Worm (Caenorhabditis elegans) whole organism, late embryonic: ENCODE data around the gene ceh-41.

Experiments used
- K02D7.2 ChIP-seq: sonication (generic microtip); optimal IDR thresholded peaks from 2 replicates; lab custom pipeline; 2017; ENCODE audit warnings: mild to moderate bottlenecking, missing genetic modification characterization, missing compliant biosample characterization
- K09A11.1 ChIP-seq: sonication (generic microtip); optimal IDR thresholded peaks from 2 replicates; lab custom pipeline; 2017; ENCODE audit warnings: antibody characterized with exemption, mild to moderate bottlenecking, missing genetic modification characterization, missing compliant biosample characterization; ENCODE audit not compliant: insufficient read depth
- T23F11.4 ChIP-seq: fragments of 200-800 bp; sonication (Bioruptor generic); optimal IDR thresholded peaks from 2 replicates; lab custom pipeline; 2018; ENCODE audit warnings: mild to moderate bottlenecking, missing genetic modification characterization, missing compliant biosample characterization
- ceh-14 ChIP-seq: sonication (generic microtip); optimal IDR thresholded peaks from 2 replicates; lab custom pipeline; 2016; ENCODE audit warnings: missing genotype, missing genetic modification characterization, missing compliant biosample characterization
- ceh-18 ChIP-seq: sonication (generic microtip); optimal IDR thresholded peaks from 2 replicates; lab custom pipeline; 2016; ENCODE audit warnings: missing genetic modification characterization, missing compliant biosample characterization
- ceh-2 ChIP-seq: sonication (generic microtip); optimal IDR thresholded peaks from 2 replicates; lab custom pipeline; 2016; ENCODE audit warnings: missing genotype, missing genetic modification characterization, missing compliant biosample characterization
- ceh-30 ChIP-seq: fragments of 150-350 bp; optimal IDR thresholded peaks from 2 replicates; lab custom pipeline; 2014; ENCODE audit warnings: missing biosample characterization, missing genetic modification characterization
- ceh-31 ChIP-seq: sonication (generic microtip); optimal IDR thresholded peaks from 2 replicates; lab custom pipeline; 2016; ENCODE audit warnings: missing genetic modification characterization, missing compliant biosample characterization
- ceh-34 ChIP-seq: sonication (generic microtip); optimal IDR thresholded peaks from 2 replicates; lab custom pipeline; 2016; ENCODE audit warnings: mild to moderate bottlenecking, missing genetic modification characterization, missing compliant biosample characterization
- ceh-9 ChIP-seq: sonication (generic microtip); optimal IDR thresholded peaks from 2 replicates; lab custom pipeline; 2016; ENCODE audit warnings: mild to moderate bottlenecking, missing genetic modification characterization, inconsistent platforms, missing compliant biosample characterization
- dmd-4 ChIP-seq: sonication (generic microtip); optimal IDR thresholded peaks from 2 replicates; lab custom pipeline; 2016; ENCODE audit warnings: borderline replicate concordance, missing genetic modification characterization, missing compliant biosample characterization
- elt-4 ChIP-seq: sonication (generic microtip); optimal IDR thresholded peaks from 2 replicates; lab custom pipeline; 2016; ENCODE audit warnings: missing genetic modification characterization, missing compliant biosample characterization
- ets-4 ChIP-seq: sonication (generic microtip); optimal IDR thresholded peaks from 2 replicates; lab custom pipeline; 2016; ENCODE audit warnings: missing genetic modification characterization, missing compliant biosample characterization
- fax-1 ChIP-seq: sonication (generic microtip); optimal IDR thresholded peaks from 2 replicates; lab custom pipeline; 2016; ENCODE audit warnings: missing genotype, missing genetic modification characterization, missing compliant biosample characterization
- fkh-6 ChIP-seq: sonication (generic microtip); optimal IDR thresholded peaks from 2 replicates; lab custom pipeline; 2016; ENCODE audit warnings: missing genetic modification characterization, missing compliant biosample characterization
- hlh-13 ChIP-seq: fragments of 200-800 bp; sonication (Bioruptor generic); optimal IDR thresholded peaks from 2 replicates; lab custom pipeline; 2018; ENCODE audit warnings: mild to moderate bottlenecking, missing genetic modification characterization, missing compliant biosample characterization
- hlh-15 ChIP-seq: sonication (generic microtip); optimal IDR thresholded peaks from 2 replicates; lab custom pipeline; 2016; ENCODE audit warnings: missing genetic modification characterization, missing compliant biosample characterization
- hlh-6 ChIP-seq: sonication (generic microtip); optimal IDR thresholded peaks from 2 replicates; lab custom pipeline; 2016; ENCODE audit warnings: missing genotype, missing genetic modification characterization, missing compliant biosample characterization
- hlh-8 ChIP-seq: sonication (generic microtip); optimal IDR thresholded peaks from 2 replicates; lab custom pipeline; 2016; ENCODE audit warnings: missing genotype, missing genetic modification characterization, missing compliant biosample characterization
- lim-6 ChIP-seq: sonication (generic microtip); optimal IDR thresholded peaks from 2 replicates; lab custom pipeline; 2016; ENCODE audit warnings: missing genetic modification characterization, missing compliant biosample characterization
- mec-3 ChIP-seq: sonication (generic microtip); optimal IDR thresholded peaks from 2 replicates; lab custom pipeline; 2016; ENCODE audit warnings: borderline replicate concordance, missing genetic modification characterization, missing compliant biosample characterization
- nhr-232 ChIP-seq: sonication (generic microtip); optimal IDR thresholded peaks from 2 replicates; lab custom pipeline; 2016; ENCODE audit warnings: missing genetic modification characterization, missing compliant biosample characterization
- odd-2 ChIP-seq: sonication (generic microtip); optimal IDR thresholded peaks from 2 replicates; lab custom pipeline; 2017; ENCODE audit warnings: antibody characterized with exemption, mild to moderate bottlenecking, missing genetic modification characterization, missing compliant biosample characterization
- pag-3 ChIP-seq: sonication (generic microtip); optimal IDR thresholded peaks from 2 replicates; lab custom pipeline; 2016; ENCODE audit warnings: missing compliant biosample characterization, missing genetic modification characterization, borderline replicate concordance
- pat-9 ChIP-seq: fragments of 200-800 bp; sonication (Bioruptor generic); optimal IDR thresholded peaks from 2 replicates; lab custom pipeline; 2018; ENCODE audit warnings: mild to moderate bottlenecking, missing genetic modification characterization, moderate library complexity, missing compliant biosample characterization
- pha-2 ChIP-seq: sonication (generic microtip); optimal IDR thresholded peaks from 2 replicates; lab custom pipeline; 2017; ENCODE audit warnings: mild to moderate bottlenecking, missing genetic modification characterization, missing compliant biosample characterization
- pha-4 ChIP-seq: fragments of 150-350 bp; optimal IDR thresholded peaks from 2 replicates; lab custom pipeline; 2018; ENCODE audit warnings: missing biosample characterization, missing genetic modification reagents, missing genetic modification characterization
- pros-1 ChIP-seq: fragments of 150-350 bp; optimal IDR thresholded peaks from 2 replicates; lab custom pipeline; 2014; ENCODE audit warnings: missing biosample characterization, missing genetic modification reagents, missing genetic modification characterization
- ref-2 ChIP-seq: sonication (generic microtip); optimal IDR thresholded peaks from 2 replicates; lab custom pipeline; 2016; ENCODE audit warnings: missing genetic modification characterization, missing compliant biosample characterization
- rnt-1 ChIP-seq: sonication (generic microtip); optimal IDR thresholded peaks from 2 replicates; lab custom pipeline; 2016; ENCODE audit warnings: missing genetic modification characterization, missing compliant biosample characterization
- sox-2 ChIP-seq: fragments of 200-800 bp; sonication (Bioruptor generic); IDR thresholded peaks from 2 replicates; pipeline ENCODE4 v1.3.6; 2022; ENCODE audit warnings: missing genetic modification reagents, missing genetic modification characterization, missing compliant biosample characterization
- sox-4 ChIP-seq: sonication (generic microtip); optimal IDR thresholded peaks from 2 replicates; lab custom pipeline; 2017; ENCODE audit warnings: mild to moderate bottlenecking, missing genetic modification characterization, inconsistent platforms, missing compliant biosample characterization
- syd-9 ChIP-seq: sonication (generic microtip); optimal IDR thresholded peaks from 2 replicates; lab custom pipeline; 2016; ENCODE audit warnings: mild to moderate bottlenecking, missing genetic modification characterization, moderate library complexity, missing compliant biosample characterization
- tbx-7 ChIP-seq: sonication (generic microtip); optimal IDR thresholded peaks from 2 replicates; lab custom pipeline; 2016; ENCODE audit warnings: missing genotype, missing genetic modification characterization, missing compliant biosample characterization
- ttx-3 ChIP-seq: sonication (generic microtip); optimal IDR thresholded peaks from 2 replicates; lab custom pipeline; 2016; ENCODE audit warnings: missing genetic modification reagents, missing genetic modification characterization, missing compliant biosample characterization
- unc-3 ChIP-seq, 2 experiments: fragments of 200-800 bp in 1 of 2; sonication (Bioruptor generic) in 1 of 2; sonication (generic microtip) in 1 of 2; conservative IDR thresholded peaks in 1 of 2; optimal IDR thresholded peaks in 1 of 2; 2 replicates each; pipeline versions ENCODE4 v1.3.6 to Lab custom; 2016 to 2022; ENCODE audit warnings: missing compliant biosample characterization in 2 of 2, missing genetic modification characterization in 2 of 2, missing genetic modification reagents in 1 of 2
- unc-42 ChIP-seq: sonication (generic microtip); optimal IDR thresholded peaks from 2 replicates; lab custom pipeline; 2016; ENCODE audit warnings: missing genotype, missing genetic modification characterization, missing compliant biosample characterization
- unc-86 ChIP-seq: sonication (generic microtip); optimal IDR thresholded peaks from 2 replicates; lab custom pipeline; 2016; ENCODE audit warnings: missing genetic modification characterization, missing compliant biosample characterization
- zip-5 ChIP-seq: sonication (generic microtip); optimal IDR thresholded peaks from 2 replicates; lab custom pipeline; 2016; ENCODE audit warnings: missing genetic modification characterization, missing compliant biosample characterization
- ztf-16 ChIP-seq: sonication (generic microtip); optimal IDR thresholded peaks from 2 replicates; lab custom pipeline; 2017; ENCODE audit warnings: missing genetic modification characterization, missing compliant biosample characterization

Gene ceh-41

ce11 chrX:1826166-1826565 is 22.3 kb downstream of the ceh-41 start, which contains the start of gene C14E2.1:
TSS of gene C14E2.1 (plus strand) at chrX:1826466.
- TF ChIP-seq unc-3 (GFP tag; conservative IDR thresholded peaks at IDR 0.05; lab: Robert Waterston, UW): no peak
- TF ChIP-seq unc-3 (tag; optimal IDR thresholded peaks at IDR 0.05; lab: Kevin White, UChicago): no peak
- TF ChIP-seq rnt-1 (tag; lab: Kevin White, UChicago): no peak
- TF ChIP-seq unc-42 (tag; lab: Kevin White, UChicago): no peak
- TF ChIP-seq zip-5 (tag; lab: Kevin White, UChicago): no peak
- TF ChIP-seq ceh-34 (tag; lab: Kevin White, UChicago): no peak
- TF ChIP-seq, all 69 proteins: peak for 0

- no peak for TF ChIP-seq ceh-14 (tag; lab: Kevin White, UChicago)
- TF ChIP-seq ceh-31 (tag; lab: Kevin White, UChicago): no peak
- no peak for TF ChIP-seq unc-86
- no peak for TF ChIP-seq hlh-8 (tag; lab: Kevin White, UChicago)
- TF ChIP-seq fkh-6 (tag; lab: Kevin White, UChicago): no peak
- no peak for TF ChIP-seq hlh-15
- no peak for TF ChIP-seq pha-4 (tag; lab: Kevin White, UChicago)
- no peak for TF ChIP-seq mec-3 (tag; lab: Kevin White, UChicago)
- TF ChIP-seq ceh-18 (tag; lab: Kevin White, UChicago): no peak
- no peak for TF ChIP-seq tbx-7 (tag; lab: Kevin White, UChicago)
- TF ChIP-seq ets-4 (tag; lab: Kevin White, UChicago): no peak
- no peak for TF ChIP-seq pag-3 (tag; lab: Kevin White, UChicago)
Observed at ce11 chrX:1825290-1825832, 23.1 kb downstream of the ceh-41 start, which contains the start of gene C14E2.5. TSS of gene C14E2.5 (minus strand) at chrX:1825340.

- no peak for TF ChIP-seq ceh-30 (tag; lab: Kevin White, UChicago)
- TF ChIP-seq ceh-34 (tag; lab: Kevin White, UChicago): no peak
- TF ChIP-seq ceh-2 (tag; lab: Kevin White, UChicago): no peak
- TF ChIP-seq sox-4 (tag; lab: Kevin White, UChicago): no peak
- TF ChIP-seq ref-2 (tag; lab: Kevin White, UChicago): no peak
- TF ChIP-seq hlh-13 (GFP tag; lab: Kevin White, UChicago): no peak
- TF ChIP-seq sox-2 (GFP tag; lab: Robert Waterston, UW): no peak
Observed at ce11 chrX:1821235-1821634, 27.2 kb downstream of the ceh-41 start, which contains the start of gene C14E2.4. TSS of gene C14E2.4 (minus strand) at chrX:1821335.

ce11 chrX:1816106-1816505 is 32.4 kb downstream of the ceh-41 start, which contains the start of gene C14E2.7:
TSS of gene C14E2.7 (plus strand) at chrX:1816406.
- TF ChIP-seq T23F11.4 (no peak), sox-2 (GFP tag; lab: Robert Waterston, UW) (no peak), pat-9 (tag; lab: Kevin White, UChicago) (no peak), hlh-13 (GFP tag; lab: Kevin White, UChicago) (no peak), fax-1 (tag; lab: Kevin White, UChicago) (no peak), pha-2 (tag; lab: Kevin White, UChicago) (no peak)

- TF ChIP-seq lim-6 (tag; lab: Kevin White, UChicago) (no peak), ttx-3 (tag; lab: Kevin White, UChicago) (no peak), ztf-16 (no peak), nhr-232 (tag; lab: Kevin White, UChicago) (no peak), pros-1 (tag; lab: Kevin White, UChicago) (no peak), odd-2 (tag; lab: Kevin White, UChicago) (no peak), dmd-4 (tag; lab: Kevin White, UChicago) (no peak), elt-4 (no peak), pat-9 (tag; lab: Kevin White, UChicago) (no peak), fkh-6 (tag; lab: Kevin White, UChicago) (no peak), hlh-6 (no peak), ceh-31 (tag; lab: Kevin White, UChicago) (no peak), K02D7.2 (tag; lab: Kevin White, UChicago) (no peak), zip-5 (tag; lab: Kevin White, UChicago) (no peak), unc-3 (GFP tag; conservative IDR thresholded peaks at IDR 0.05; lab: Robert Waterston, UW) (no peak), unc-3 (tag; optimal IDR thresholded peaks at IDR 0.05; lab: Kevin White, UChicago) (no peak), ceh-9 (tag; lab: Kevin White, UChicago) (no peak), K09A11.1 (no peak), syd-9 (tag; lab: Kevin White, UChicago) (no peak), ceh-34 (tag; lab: Kevin White, UChicago) (no peak), mec-3 (tag; lab: Kevin White, UChicago) (no peak)
Observed at ce11 chrX:1811436-1811835, 37.0 kb downstream of the ceh-41 start, which contains the start of gene C14E2.3. TSS of gene C14E2.3 (minus strand) at chrX:1811536.
